Worm (Caenorhabditis elegans): ENCODE measurements around the gene dnj-23.
A peak's percentile ranks its signal among the peaks of the same experiment; 100 is the strongest.

Gene dnj-23

DNA sequence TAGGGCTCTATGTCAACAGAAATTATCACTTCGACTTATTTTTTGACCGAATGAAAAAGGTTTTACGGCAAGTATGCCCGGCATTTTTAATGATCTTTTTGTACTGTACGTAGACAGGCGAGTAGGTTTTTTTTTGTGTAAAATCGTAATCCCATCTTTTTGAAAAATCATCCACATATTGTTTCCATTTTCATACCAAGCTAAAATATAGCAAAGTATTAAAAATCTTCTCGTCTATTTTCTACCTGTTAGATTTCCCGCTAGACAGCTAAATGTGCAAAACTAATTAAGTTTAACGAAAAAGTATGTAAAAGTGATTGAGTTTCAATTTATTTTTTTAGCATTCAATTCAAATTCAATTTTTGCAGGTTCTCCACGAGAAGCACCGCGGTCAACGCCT lies 23.0 kb upstream of the dnj-23 start, which contains the start of gene C16D2.1:
C16D2.1 (plus strand) TSS at position 301 of the 400 bp plus-strand sequence.
- TF ChIP-seq W03F9.2 (tag; optimal IDR thresholded peaks at IDR 0.05) (no peak), dao-5 (tag; optimal IDR thresholded peaks at IDR 0.05) (no peak), him-1 (tag; optimal IDR thresholded peaks at IDR 0.05) (no peak)

DNA sequence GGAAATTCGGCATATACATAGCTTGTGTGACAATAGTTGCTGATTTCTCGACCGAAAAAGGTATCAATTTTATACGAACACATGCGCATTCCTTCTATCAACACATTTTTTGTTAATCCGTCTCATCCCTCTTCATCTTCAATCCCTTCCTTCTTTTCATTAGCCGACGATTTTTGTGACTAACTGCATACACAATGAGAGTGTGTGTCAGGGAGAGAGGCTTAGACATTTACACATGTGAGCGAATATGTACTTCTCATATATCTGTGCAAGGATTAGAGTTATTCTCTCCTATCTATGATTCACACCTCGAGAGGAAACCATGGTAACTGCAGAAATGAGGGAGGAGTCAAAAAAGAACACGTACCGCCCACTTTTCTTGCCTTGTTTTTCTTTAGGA lies 21.9 kb upstream of the dnj-23 start:
- TF ChIP-seq W03F9.2 (tag; optimal IDR thresholded peaks at IDR 0.05) (no peak), dao-5 (tag; optimal IDR thresholded peaks at IDR 0.05) (no peak), him-1 (tag; optimal IDR thresholded peaks at IDR 0.05) (no peak)

DNA sequence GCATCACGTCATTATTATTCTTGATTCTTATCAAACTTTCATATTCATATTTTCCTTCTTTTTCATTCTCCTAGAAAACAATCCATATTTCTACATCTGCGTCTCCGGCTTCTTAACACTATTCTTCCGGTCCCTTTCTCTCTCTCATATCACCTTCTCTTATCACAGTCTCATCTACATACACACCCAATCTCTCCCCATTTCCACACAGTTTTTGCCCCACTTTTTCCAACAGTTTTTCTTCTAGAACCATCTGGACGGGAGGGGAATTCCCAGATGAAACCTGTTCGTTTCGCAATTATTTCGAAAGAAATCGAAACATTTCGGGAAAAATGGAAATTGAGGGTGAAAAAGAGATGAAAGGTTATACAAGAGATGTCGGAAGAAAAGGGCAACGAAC lies 19.7 kb upstream of the dnj-23 start:
- TF ChIP-seq W03F9.2 (tag; optimal IDR thresholded peaks at IDR 0.05) (peak; percentile 6), him-1 (tag; optimal IDR thresholded peaks at IDR 0.05) (no peak), dao-5 (tag; optimal IDR thresholded peaks at IDR 0.05) (no peak)

DNA sequence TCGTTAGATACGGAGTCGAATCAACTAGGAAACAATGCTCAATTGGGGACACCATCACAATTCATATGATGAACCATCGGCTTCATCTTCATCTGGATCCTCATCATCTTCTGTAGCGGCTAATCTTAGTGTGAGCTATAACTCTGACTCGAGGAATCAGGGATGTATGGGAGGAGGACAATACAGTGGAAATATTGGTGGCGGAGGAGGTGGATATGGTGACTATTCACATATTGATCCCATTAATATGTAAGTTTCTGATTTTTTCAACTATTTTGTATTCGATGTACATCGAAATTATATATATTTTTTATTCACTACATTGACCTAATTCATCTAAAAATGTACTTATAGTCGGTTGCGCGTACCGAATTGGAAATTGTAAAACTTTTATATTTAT lies 19.0 kb upstream of the dnj-23 start:
- TF ChIP-seq W03F9.2 (tag; optimal IDR thresholded peaks at IDR 0.05) = no peak
- no peak for TF ChIP-seq dao-5 (tag; optimal IDR thresholded peaks at IDR 0.05)
- TF ChIP-seq him-1 (tag; optimal IDR thresholded peaks at IDR 0.05) = no peak

DNA sequence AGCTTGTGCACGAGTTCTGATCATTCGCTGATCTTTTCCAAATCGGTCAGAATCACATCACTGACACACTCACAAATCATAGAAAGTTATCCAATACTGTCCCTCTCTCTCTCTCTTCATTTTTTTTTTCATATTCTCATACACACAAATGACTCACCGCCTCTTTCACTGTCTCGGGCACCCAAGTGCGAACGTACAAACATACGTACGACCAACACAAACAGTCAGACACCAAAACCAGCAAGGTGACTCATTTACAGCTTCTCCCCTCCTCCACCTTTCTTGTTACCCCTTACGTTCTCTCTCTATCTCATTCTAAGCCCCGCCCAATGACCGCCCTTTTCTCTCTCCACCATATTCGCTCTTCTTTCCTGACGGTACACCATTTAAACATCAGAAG lies 18.6 kb upstream of the dnj-23 start:
- TF ChIP-seq dao-5 (tag; optimal IDR thresholded peaks at IDR 0.05) (no peak), W03F9.2 (tag; optimal IDR thresholded peaks at IDR 0.05) (no peak), him-1 (tag; optimal IDR thresholded peaks at IDR 0.05) (no peak)

DNA sequence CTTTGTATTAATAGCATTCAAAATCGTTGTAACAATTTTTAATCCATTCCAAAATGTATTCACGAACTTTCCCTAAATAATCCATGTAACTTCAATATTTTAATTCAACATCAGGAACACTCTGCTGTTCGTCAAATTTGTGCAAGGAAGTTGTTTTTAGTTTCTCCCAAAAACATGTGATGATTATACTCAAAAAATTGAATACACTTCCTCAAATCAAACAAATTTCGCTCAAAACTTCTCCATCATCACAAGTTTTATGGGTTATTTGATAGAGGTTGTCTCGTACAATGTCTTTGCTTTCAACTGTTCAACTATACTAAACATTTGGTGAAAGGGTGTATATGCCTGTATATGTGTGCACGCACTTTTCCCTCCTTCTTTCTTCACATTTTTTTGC lies 16.6 kb upstream of the dnj-23 start:
- TF ChIP-seq W03F9.2 (tag; optimal IDR thresholded peaks at IDR 0.05) (no peak), dao-5 (tag; optimal IDR thresholded peaks at IDR 0.05) (no peak), him-1 (tag; optimal IDR thresholded peaks at IDR 0.05) (no peak)

DNA sequence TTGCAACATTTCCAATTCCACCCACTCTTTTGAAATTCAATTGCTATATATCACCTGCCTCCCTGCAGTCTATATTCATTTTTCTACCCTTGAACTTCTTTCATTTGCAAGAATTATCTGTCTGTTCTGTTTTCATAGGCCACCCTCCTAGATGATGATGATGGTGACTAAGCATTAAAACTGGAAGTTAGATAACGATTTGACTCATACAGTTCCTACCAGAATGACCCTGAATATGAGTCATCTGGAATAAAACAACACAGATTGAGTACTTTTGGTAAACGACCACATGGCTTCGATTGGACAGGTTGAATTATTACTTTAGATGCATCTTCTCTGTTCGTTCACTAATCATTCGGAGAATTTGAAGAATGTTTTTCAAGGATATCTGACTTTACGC lies 16.0 kb upstream of the dnj-23 start:
- TF ChIP-seq dao-5 (tag; optimal IDR thresholded peaks at IDR 0.05) = no peak

DNA sequence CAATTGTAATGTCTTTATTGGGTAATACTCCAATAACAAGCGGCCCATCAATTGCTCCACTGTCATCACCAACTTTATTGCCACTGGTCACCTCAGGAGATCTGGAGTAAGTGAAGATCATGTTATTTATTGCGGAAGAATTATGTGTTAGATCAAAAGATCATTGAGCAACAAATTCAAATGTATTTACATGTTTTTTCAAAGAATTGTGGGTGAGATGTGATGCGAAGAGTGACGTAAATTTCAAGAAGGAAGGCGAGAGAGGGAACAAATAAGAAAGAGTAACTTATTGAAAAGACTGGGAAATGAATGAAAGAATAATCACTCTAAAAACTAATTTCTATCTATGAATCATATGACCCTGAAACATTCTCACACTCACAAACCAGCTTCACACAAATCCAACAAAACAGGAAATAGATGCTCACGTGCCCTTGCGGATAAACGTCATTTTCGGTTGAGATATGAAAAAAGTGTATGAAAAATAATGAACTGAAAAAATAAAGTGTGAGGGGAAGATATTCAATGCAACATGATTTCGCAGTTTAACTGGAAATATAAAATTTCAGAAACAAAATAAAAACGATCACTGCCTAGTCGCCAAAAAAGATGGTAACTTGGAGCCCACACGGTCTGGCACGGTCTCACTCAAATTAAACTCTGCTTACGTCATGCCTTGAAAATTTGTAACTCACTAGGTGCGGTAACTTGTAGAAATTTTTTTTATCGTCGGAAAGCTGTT lies 12.6 kb upstream of the dnj-23 start:
- TF ChIP-seq him-1 (tag; optimal IDR thresholded peaks at IDR 0.05) (no peak), dao-5 (tag; optimal IDR thresholded peaks at IDR 0.05) (no peak), W03F9.2 (tag; optimal IDR thresholded peaks at IDR 0.05) (no peak)

DNA sequence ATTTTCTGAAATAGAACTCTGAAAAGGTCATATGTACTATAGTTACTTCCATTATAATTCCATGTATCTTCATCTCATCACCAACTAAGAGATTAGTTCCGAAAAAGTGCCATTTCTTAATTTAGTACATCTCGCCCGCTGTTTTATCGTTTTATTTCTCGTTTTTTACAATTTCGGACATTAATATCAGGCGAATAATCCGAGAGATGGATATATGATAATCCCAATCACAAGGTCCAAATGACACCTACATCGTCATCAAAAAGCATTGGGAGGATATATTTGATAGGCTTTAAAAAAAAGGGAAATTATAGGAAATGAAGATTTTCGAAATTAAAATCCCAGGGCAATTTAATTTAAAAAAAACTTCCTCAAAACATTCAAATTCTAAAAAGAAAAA lies 11.9 kb upstream of the dnj-23 start:
- TF ChIP-seq dao-5 (tag; optimal IDR thresholded peaks at IDR 0.05) (no peak), him-1 (tag; optimal IDR thresholded peaks at IDR 0.05) (no peak), W03F9.2 (tag; optimal IDR thresholded peaks at IDR 0.05) (no peak)

DNA sequence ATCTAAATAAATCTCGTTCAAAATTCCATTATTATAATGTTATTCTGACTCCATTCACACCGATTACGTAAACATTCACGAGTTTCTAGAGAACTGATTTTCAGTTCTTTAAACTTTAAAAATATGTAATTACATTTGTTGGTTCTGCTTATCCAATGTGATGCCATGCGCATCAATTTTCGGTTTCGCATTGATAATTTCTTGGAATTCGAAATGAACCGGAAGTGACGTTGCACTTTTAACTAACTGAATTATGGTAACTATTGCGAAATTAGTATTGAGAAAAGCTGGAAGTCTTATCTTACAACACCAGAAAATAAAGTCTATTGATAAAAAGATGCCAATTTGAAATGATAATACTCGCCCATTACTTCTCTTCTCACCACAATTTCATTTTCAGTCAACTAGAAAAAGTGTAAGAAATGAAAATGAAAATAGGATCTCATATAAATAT lies 9.4 kb upstream of the dnj-23 start:
- TF ChIP-seq W03F9.2 (tag; optimal IDR thresholded peaks at IDR 0.05) = no peak
- TF ChIP-seq dao-5 (tag; optimal IDR thresholded peaks at IDR 0.05) = no peak
- TF ChIP-seq him-1 (tag; optimal IDR thresholded peaks at IDR 0.05) = no peak

DNA sequence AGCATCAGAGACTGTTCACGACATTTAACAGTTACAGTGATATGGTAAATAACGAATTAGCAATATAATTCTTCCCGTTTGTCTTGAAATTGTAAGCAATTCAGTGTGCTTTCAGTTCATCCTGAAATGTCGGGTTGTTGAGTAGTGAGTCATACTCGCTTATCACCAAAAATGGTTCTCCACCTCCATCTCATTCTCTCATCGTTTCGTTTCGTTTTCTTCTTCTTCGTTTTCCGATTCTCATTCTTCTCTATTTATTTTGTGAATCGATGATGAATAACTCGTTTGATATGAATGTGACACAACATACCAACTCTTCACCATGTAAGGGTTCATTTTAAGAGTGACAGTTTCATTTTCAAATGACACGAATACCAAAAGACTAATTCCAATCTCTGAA lies 8.0 kb upstream of the dnj-23 start:
- no peak for TF ChIP-seq dao-5 (tag; optimal IDR thresholded peaks at IDR 0.05)
- no peak for TF ChIP-seq W03F9.2 (tag; optimal IDR thresholded peaks at IDR 0.05)
- TF ChIP-seq him-1 (tag; optimal IDR thresholded peaks at IDR 0.05) = no peak

DNA sequence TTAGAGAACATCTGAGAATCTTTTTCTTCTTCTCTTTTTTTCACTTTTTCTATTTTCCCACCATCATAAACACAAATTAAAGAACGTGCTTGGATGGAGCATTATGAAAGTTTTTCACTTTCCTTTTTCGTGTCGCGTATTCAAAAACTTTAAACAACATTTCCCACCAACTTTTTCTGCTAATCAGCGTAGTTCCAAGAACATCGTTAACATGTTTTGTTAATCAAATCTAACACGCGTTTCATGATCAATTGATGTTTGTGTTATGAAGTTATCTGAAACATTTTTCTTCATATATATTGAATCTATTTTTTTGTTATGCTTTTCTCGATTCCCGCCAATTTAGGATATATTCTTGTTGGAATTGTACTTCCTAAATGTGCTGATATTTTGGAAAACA lies 7.2 kb upstream of the dnj-23 start:
- TF ChIP-seq dao-5 (tag; optimal IDR thresholded peaks at IDR 0.05) = no peak
- TF ChIP-seq W03F9.2 (tag; optimal IDR thresholded peaks at IDR 0.05) = no peak
- TF ChIP-seq him-1 (tag; optimal IDR thresholded peaks at IDR 0.05) = no peak

DNA sequence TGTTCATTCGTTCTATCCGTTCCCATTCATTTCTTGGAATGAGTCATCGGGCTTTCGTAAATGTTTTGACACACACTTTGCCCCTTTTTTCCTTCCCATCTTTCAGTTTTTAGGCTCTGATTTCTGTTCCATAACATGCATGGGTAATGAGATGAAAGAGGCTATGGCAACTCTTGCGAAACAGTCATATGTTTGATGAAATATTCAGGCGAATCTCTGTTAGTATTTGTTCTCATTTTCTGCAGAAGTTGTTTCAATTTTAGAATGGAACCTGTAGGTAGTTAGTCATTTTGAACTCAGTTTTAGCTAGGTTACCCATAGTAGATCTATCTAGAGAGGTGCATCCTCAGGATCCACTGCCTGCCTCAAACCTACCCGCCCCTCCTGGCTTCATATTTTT lies 6.6 kb upstream of the dnj-23 start:
- no peak for TF ChIP-seq dao-5 (tag; optimal IDR thresholded peaks at IDR 0.05)
- no peak for TF ChIP-seq W03F9.2 (tag; optimal IDR thresholded peaks at IDR 0.05)
- no peak for TF ChIP-seq him-1 (tag; optimal IDR thresholded peaks at IDR 0.05)

DNA sequence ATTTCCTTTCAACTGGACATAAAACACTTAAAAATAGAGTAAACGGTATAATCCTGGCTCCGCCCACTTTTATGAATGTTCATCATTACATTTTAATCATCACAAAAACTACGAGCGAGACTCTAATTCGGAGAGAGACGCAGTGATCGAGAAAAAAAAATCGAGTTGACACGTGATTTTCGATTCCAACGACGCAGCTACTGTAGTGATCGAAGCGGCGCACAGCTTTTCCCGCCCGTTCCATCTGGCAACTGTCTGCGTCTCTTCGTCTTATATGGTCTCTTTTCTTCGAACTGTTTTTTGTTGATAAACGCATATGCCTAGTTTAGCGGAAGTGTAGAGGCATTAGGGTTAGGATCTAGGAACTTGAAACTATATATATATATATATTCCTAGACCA lies 5.4 kb upstream of the dnj-23 start:
- TF ChIP-seq him-1 (tag; optimal IDR thresholded peaks at IDR 0.05) = no peak
- TF ChIP-seq W03F9.2 (tag; optimal IDR thresholded peaks at IDR 0.05) = no peak
- TF ChIP-seq dao-5 (tag; optimal IDR thresholded peaks at IDR 0.05) = no peak

DNA sequence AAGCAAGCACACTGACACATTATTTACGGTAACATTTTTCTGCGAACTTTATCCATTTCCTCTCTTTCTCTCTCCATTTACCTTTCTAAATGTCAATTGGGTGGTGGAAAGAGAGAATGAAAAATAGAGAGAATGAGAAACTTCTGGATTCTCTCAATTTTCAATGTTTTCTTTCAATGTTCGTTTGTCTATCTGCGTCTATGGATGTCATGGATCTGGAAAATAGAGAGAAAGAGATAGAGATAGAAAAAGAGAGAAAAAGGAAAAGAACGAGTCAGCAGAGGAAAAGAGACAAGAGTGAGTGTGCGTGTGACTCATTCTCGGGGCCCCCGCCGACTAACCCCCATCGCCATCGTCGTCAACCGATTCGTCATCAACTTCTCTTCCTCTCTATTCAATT lies 4.5 kb upstream of the dnj-23 start, which contains the start of gene jun-1:
jun-1 (plus strand) TSS at position 307 of the 400 bp plus-strand sequence.
- TF ChIP-seq W03F9.2 (tag; optimal IDR thresholded peaks at IDR 0.05) = peak; percentile 62
- TF ChIP-seq him-1 (tag; optimal IDR thresholded peaks at IDR 0.05) = peak; percentile 4
- no peak for TF ChIP-seq dao-5 (tag; optimal IDR thresholded peaks at IDR 0.05)
